Worm (Caenorhabditis elegans) whole organism, early embryonic: ENCODE data around the gene srh-140.

Source experiments
- F13C5.2 ChIP-seq: sonication (generic microtip); optimal IDR thresholded peaks from 2 replicates; lab custom pipeline; 2017; ENCODE audit warnings: mild to moderate bottlenecking, missing genetic modification characterization, inconsistent platforms, missing compliant biosample characterization
- ama-1 ChIP-seq: fragments of 150-350 bp; optimal IDR thresholded peaks from 2 replicates; lab custom pipeline; 2014
- ceh-13 ChIP-seq: fragments of 200-800 bp; sonication (Bioruptor generic); optimal IDR thresholded peaks from 2 replicates; lab custom pipeline; 2018; ENCODE audit warnings: mild to moderate bottlenecking, missing genetic modification characterization, missing compliant biosample characterization
- ceh-36 ChIP-seq: sonication (generic microtip); optimal IDR thresholded peaks from 2 replicates; lab custom pipeline; 2016; ENCODE audit warnings: missing genetic modification characterization, inconsistent platforms, missing compliant biosample characterization
- flt-1 ChIP-seq: fragments of 200-800 bp; sonication (Bioruptor generic); IDR thresholded peaks from 2 replicates; pipeline ENCODE4 v1.3.6; 2022; ENCODE audit warnings: missing genetic modification characterization, missing compliant biosample characterization
- sea-1 ChIP-seq: fragments of 200-800 bp; sonication (Bioruptor generic); conservative IDR thresholded peaks from 2 replicates; pipeline ENCODE4 v1.3.6; 2022; ENCODE audit warnings: missing genetic modification characterization, missing compliant biosample characterization
- tbx-11 ChIP-seq: fragments of 200-800 bp; sonication (Bioruptor generic); IDR thresholded peaks from 2 replicates; pipeline ENCODE4 v1.3.6; 2022; ENCODE audit warnings: missing genetic modification characterization, missing compliant biosample characterization
- tra-4 ChIP-seq: sonication (generic microtip); optimal IDR thresholded peaks from 2 replicates; lab custom pipeline; 2017; ENCODE audit warnings: missing genetic modification characterization, missing compliant biosample characterization

- TF ChIP-seq ama-1: no peak
- TF ChIP-seq ceh-13 (GFP tag; lab: Kevin White, UChicago): no peak
- TF ChIP-seq tra-4 (tag; lab: Kevin White, UChicago): no peak
- TF ChIP-seq sea-1 (GFP tag; lab: Robert Waterston, UW): no peak
- TF ChIP-seq F13C5.2 (tag; lab: Kevin White, UChicago): peak; percentile 66
- TF ChIP-seq flt-1: 0 out of 2 replicates have a peak, but pooled peaks have one; percentile 13
- TF ChIP-seq tbx-11 (GFP tag; lab: Robert Waterston, UW): no peak
- no peak for TF ChIP-seq ceh-36
These were observed 44.2 kb downstream of the srh-140 start, which contains the start of the genes haf-3 and F57A10.2 for ce11 chrV:15766122-15766594.
